Worm (Caenorhabditis elegans) whole organism, midembryonic: ENCODE measurements around the gene T22C8.3.

Source experiments
- T22C8.4 ChIP-seq: fragments of 200-800 bp; sonication (Bioruptor generic); IDR thresholded peaks from 2 replicates; pipeline ENCODE4 v1.3.6; 2022; ENCODE audit warnings: missing genetic modification characterization, missing compliant biosample characterization
- cog-1 ChIP-seq: sonication (generic microtip); optimal IDR thresholded peaks from 2 replicates; lab custom pipeline; 2016; ENCODE audit warnings: missing genetic modification characterization, missing compliant biosample characterization
- flt-1 ChIP-seq: fragments of 200-800 bp; sonication (Bioruptor generic); IDR thresholded peaks from 2 replicates; pipeline ENCODE4 v1.3.6; 2022; ENCODE audit warnings: missing genetic modification characterization, missing compliant biosample characterization
- klf-2 ChIP-seq: fragments of 200-800 bp; sonication (Bioruptor generic); conservative IDR thresholded peaks from 2 replicates; pipeline ENCODE4 v1.3.6; 2022; ENCODE audit warnings: missing genetic modification reagents, missing genetic modification characterization, missing compliant biosample characterization
- med-1 ChIP-seq: sonication (generic microtip); optimal IDR thresholded peaks from 2 replicates; lab custom pipeline; 2017; ENCODE audit warnings: missing genetic modification characterization, mild to moderate bottlenecking, missing compliant biosample characterization, antibody characterized with exemption, missing genetic modification reagents; ENCODE audit not compliant: insufficient read depth
- ref-1 ChIP-seq: fragments of 200-800 bp; sonication (Bioruptor generic); conservative IDR thresholded peaks from 2 replicates; pipeline ENCODE4 v1.3.6; 2022; ENCODE audit warnings: missing genetic modification reagents, missing genetic modification characterization, missing compliant biosample characterization
- tab-1 ChIP-seq: fragments of 200-800 bp; sonication (Bioruptor generic); IDR thresholded peaks from 2 replicates; pipeline ENCODE4 v1.3.6; 2022; ENCODE audit warnings: missing genetic modification characterization, missing compliant biosample characterization
- ztf-23 ChIP-seq: fragments of 200-800 bp; sonication (Bioruptor generic); IDR thresholded peaks from 2 replicates; pipeline ENCODE4 v1.3.6; 2022; ENCODE audit warnings: missing genetic modification reagents, missing genetic modification characterization, missing compliant biosample characterization
- ztf-29 ChIP-seq: fragments of 200-800 bp; sonication (Bioruptor generic); IDR thresholded peaks from 2 replicates; pipeline ENCODE4 v1.3.6; 2022; ENCODE audit warnings: missing genetic modification reagents, missing genetic modification characterization, missing compliant biosample characterization

The T22C8.3 gene

DNA sequence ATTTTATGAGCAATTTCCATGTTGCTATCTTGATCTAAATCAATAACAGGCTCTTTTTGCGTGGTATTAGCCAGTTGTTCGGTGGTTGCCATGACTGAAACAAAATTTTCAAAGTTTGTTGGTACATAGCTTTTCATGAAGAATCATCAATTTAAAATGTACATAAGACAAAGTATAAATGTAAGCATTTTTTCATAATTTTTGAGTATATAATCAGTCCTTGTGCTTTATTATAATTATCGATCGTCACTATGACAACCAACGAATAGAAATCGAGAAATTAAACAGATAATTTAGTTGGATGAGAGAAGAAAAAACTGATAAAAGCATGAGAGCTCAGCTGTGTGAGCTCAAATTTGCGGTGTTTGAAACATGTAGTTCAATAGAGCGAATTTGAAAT, at the start of gene T22C8.3:
T22C8.3 (minus strand) TSS at position 101 of the 400 bp plus-strand sequence.
- TF ChIP-seq med-1 = no peak
- no peak for TF ChIP-seq ztf-29 (GFP tag; lab: Robert Waterston, UW)
- TF ChIP-seq T22C8.4 = no peak
- no peak for TF ChIP-seq tab-1 (GFP tag; lab: Robert Waterston, UW)
- TF ChIP-seq ref-1 = no peak
- TF ChIP-seq flt-1 (GFP tag; lab: Robert Waterston, UW) = no peak
- TF ChIP-seq cog-1 (tag; lab: Kevin White, UChicago) = no peak
- TF ChIP-seq klf-2 (GFP tag; lab: Robert Waterston, UW) = no peak
- no peak for TF ChIP-seq ztf-23 (GFP tag; lab: Robert Waterston, UW)

DNA sequence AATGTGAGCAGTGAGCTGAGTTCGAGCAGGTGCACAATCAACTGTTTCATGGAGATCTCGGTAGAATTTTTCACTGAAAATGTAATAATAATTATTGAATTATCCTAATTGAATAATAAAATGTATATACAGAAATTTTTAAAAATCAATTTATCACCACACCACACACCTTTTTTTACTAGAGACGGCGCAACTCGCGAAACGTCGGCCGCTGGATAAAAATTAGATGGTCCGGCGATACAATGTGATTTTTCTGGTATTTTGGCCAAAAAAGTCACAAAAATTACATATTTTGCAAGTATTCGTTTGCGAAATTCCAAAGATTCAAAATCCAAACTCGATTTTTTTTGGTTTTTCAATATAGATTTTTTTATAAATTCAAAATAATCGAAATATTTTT, 49.1 kb upstream of the T22C8.3 start:
- no peak for TF ChIP-seq tab-1 (GFP tag; lab: Robert Waterston, UW)
- TF ChIP-seq med-1 = no peak
- TF ChIP-seq T22C8.4 = no peak
- TF ChIP-seq klf-2 (GFP tag; lab: Robert Waterston, UW) = no peak
- no peak for TF ChIP-seq cog-1 (tag; lab: Kevin White, UChicago)
- TF ChIP-seq flt-1 (GFP tag; lab: Robert Waterston, UW) = no peak
- no peak for TF ChIP-seq ztf-29 (GFP tag; lab: Robert Waterston, UW)
- TF ChIP-seq ztf-23 (GFP tag; lab: Robert Waterston, UW) = no peak
- TF ChIP-seq ref-1 = no peak

DNA sequence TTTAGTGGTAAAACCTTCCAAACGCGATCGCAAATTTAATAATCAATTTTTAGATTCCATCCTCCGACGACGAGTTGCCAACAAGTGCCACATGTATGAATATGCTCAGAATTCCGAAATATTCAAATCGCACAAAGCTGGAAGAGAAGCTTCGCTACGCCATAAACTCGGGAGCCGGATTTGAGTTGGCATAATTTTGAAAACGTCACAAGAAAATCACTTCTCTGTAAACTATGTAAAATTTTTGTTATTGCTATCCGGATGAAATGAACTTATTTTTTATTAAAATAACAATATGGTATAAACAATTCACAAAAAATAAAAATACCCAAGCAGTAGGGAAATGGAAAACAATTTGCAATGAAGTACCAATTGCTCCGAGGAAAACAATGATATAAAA, 47.1 kb upstream of the T22C8.3 start:
- TF ChIP-seq flt-1 (GFP tag; lab: Robert Waterston, UW) (no peak), ztf-29 (GFP tag; lab: Robert Waterston, UW) (no peak), med-1 (no peak), cog-1 (tag; lab: Kevin White, UChicago) (no peak), T22C8.4 (no peak)

DNA sequence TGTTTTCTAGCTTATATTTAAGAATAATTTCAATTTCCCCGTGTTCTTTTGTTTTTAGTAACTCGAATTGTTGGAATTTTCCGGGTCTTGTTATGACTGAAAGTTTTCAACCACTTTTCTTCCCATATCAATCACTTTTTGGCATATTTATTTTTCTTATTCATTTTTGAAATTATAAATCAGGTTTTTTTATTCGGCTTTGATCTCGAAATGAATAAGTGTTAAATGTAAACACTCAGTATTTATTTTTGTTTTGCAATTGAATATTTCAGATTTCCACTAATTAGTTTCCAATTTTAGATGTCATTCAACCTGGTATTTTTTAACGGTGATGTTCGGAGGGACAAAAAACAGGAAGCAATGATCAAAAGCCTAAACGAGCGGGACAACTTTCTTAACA, 42.8 kb upstream of the T22C8.3 start, which contains the start of gene etc-1:
etc-1 (plus strand) TSS at position 301 of the 400 bp plus-strand sequence.
- TF ChIP-seq tab-1 (GFP tag; lab: Robert Waterston, UW) (no peak), T22C8.4 (no peak), cog-1 (tag; lab: Kevin White, UChicago) (no peak), ztf-23 (GFP tag; lab: Robert Waterston, UW) (no peak), ref-1 (no peak), ztf-29 (GFP tag; lab: Robert Waterston, UW) (no peak), flt-1 (GFP tag; lab: Robert Waterston, UW) (no peak), med-1 (no peak), klf-2 (GFP tag; lab: Robert Waterston, UW) (no peak)

DNA sequence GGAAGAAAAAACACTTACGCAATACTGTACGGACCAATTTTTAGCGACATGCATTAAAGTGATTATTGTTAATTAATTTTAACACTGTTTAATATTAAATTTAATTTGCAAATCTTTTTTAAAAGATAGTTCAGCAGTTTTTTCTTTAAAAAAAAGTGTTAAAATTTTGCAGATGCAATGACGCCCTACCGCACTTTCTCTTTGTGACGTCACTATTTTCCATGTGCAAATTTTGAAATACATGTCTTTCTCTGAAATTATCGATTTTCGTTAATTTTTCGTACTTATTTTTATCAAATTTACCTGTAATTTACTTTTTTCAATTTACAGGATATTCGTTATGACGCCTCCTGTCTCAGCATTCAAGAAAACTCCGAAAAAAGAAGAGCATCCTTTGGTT, 39.8 kb upstream of the T22C8.3 start, which contains the start of the genes piga-1 and eif-2Bepsilon:
piga-1 (minus strand) TSS at position 174 of the 400 bp plus-strand sequence.
eif-2Bepsilon (plus strand) TSS at position 331 of the 400 bp plus-strand sequence.
- no peak for TF ChIP-seq ztf-29 (GFP tag; lab: Robert Waterston, UW)
- TF ChIP-seq flt-1 (GFP tag; lab: Robert Waterston, UW) = no peak
- TF ChIP-seq tab-1 (GFP tag; lab: Robert Waterston, UW) = no peak
- no peak for TF ChIP-seq T22C8.4
- TF ChIP-seq med-1 = no peak
- no peak for TF ChIP-seq cog-1 (tag; lab: Kevin White, UChicago)
- TF ChIP-seq klf-2 (GFP tag; lab: Robert Waterston, UW) = no peak
- TF ChIP-seq ref-1 = no peak

DNA sequence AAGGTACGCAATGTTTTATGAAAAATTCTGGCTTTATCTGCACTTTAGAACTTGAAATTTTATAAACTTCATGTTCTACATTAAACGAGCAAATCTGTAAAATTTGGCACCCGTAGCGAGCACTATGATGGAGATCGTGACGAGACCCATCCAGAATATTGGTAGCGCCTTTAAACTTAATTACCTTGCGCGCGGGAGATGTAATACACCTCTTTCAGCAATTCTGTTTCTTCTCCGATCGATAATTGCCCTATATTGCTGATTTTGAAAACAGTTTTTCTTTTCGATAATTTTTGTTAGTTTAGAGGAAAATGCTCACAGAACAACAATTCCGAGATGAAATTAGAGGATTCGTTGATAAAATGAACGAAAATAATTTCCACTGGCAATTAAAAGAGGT, 37.1 kb upstream of the T22C8.3 start, which contains the start of gene atg-10:
atg-10 (plus strand) TSS at position 301 of the 400 bp plus-strand sequence.
- TF ChIP-seq klf-2 (GFP tag; lab: Robert Waterston, UW) = no peak
- no peak for TF ChIP-seq ztf-23 (GFP tag; lab: Robert Waterston, UW)
- no peak for TF ChIP-seq ztf-29 (GFP tag; lab: Robert Waterston, UW)
- no peak for TF ChIP-seq cog-1 (tag; lab: Kevin White, UChicago)
- TF ChIP-seq tab-1 (GFP tag; lab: Robert Waterston, UW) = no peak
- no peak for TF ChIP-seq flt-1 (GFP tag; lab: Robert Waterston, UW)
- no peak for TF ChIP-seq ref-1
- no peak for TF ChIP-seq med-1
- TF ChIP-seq T22C8.4 = no peak

DNA sequence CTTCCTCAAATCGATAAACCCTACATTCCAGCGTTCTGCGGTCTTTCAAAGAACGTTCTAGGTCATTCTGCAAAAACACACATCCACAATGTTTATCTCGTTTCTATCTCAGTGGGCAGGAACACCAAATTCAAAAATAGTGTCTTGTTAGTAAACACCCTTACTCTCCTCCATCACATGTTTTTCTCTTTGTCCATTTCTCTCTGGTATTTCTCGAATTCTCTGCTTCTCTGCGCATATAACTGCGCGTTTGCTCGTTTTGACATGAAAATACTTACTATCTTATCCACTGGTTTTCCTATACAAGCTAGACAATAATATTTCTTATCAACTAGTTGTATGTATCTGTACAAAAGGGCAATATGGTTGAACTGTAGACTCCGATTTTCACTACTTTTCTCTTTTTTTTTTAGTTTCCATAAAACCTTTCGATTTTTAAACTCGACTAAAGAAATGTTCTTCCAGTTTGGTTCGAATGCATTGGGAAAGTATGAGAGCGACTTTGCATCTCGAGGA, 28.9 kb upstream of the T22C8.3 start, which contains the start of gene pyr-1:
pyr-1 (plus strand) TSS at position 466 of the 516 bp plus-strand sequence.
- no peak for TF ChIP-seq flt-1 (GFP tag; lab: Robert Waterston, UW)
- no peak for TF ChIP-seq tab-1 (GFP tag; lab: Robert Waterston, UW)
- TF ChIP-seq ztf-29 (GFP tag; lab: Robert Waterston, UW) = no peak
- no peak for TF ChIP-seq ztf-23 (GFP tag; lab: Robert Waterston, UW)
- TF ChIP-seq ref-1 = no peak
- TF ChIP-seq T22C8.4 = no peak
- no peak for TF ChIP-seq klf-2 (GFP tag; lab: Robert Waterston, UW)
- TF ChIP-seq med-1 = no peak
- TF ChIP-seq cog-1 (tag; lab: Kevin White, UChicago) = no peak

DNA sequence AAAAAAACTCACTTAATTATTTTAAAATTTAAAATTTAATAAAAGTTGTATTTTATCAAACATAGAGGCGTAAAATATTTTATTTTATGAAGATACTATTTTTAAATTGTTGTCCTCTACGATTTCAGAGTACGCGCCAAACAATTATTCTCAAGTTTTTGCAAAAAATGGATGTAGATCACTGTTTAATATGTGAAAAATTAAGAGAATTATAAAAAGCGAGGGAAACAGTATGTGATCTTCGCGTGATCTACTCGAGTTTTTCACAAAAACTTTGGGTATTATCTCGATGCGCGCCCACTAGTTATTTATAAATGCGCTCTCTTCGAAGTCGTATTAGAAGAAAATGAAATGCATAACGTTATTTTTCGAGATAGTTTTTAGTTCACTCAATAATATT, 27.1 kb upstream of the T22C8.3 start:
- TF ChIP-seq cog-1 (tag; lab: Kevin White, UChicago) (no peak), klf-2 (GFP tag; lab: Robert Waterston, UW) (no peak), med-1 (no peak), ref-1 (no peak), flt-1 (GFP tag; lab: Robert Waterston, UW) (no peak), T22C8.4 (no peak), tab-1 (GFP tag; lab: Robert Waterston, UW) (no peak), ztf-23 (GFP tag; lab: Robert Waterston, UW) (no peak), ztf-29 (GFP tag; lab: Robert Waterston, UW) (no peak)

DNA sequence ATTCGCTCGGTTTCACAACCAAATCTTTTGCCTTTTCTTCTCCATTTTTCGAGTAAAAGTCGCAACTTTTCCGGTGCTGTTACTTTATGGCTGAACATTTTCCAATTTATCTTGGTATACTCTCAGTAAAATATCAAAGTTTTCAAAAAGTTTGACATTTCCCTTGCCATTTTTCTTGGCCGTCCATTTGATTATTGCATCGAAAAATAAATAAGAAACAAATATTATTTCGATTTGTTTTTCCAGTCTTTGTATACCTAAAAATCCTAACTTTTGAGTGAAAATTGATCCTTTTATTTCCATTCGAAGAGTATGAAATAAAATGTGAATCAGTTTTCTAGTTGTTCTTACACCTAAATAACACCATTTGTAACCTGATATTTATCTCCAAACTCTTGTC, 24.7 kb upstream of the T22C8.3 start:
- TF ChIP-seq ztf-23 (GFP tag; lab: Robert Waterston, UW) = no peak
- no peak for TF ChIP-seq cog-1 (tag; lab: Kevin White, UChicago)
- no peak for TF ChIP-seq ztf-29 (GFP tag; lab: Robert Waterston, UW)
- TF ChIP-seq flt-1 (GFP tag; lab: Robert Waterston, UW) = no peak
- no peak for TF ChIP-seq T22C8.4
